Fruit fly (Drosophila melanogaster): ENCODE data around the gene vn.

DNA sequence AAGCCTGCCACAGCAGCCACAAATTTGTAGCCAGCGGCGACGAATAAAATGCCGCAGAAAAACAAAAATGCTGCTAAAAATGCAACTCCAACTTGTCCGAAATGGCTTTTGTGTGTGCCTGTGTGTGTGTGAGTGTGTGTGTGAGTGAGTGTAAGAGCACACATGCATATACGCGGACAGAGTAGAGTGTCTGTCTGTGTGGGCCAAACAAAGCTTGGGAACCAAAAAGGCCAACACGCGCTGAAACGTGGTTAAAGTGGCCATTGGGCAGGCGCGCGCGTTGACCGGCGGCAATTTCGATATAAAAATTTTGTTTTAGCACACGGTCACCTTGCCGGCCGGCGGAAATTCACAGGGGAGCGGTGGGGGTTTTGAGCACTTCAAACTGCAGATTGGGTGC, 10.0 kb downstream of the vn start:
- TF ChIP-seq Gug (GFP tag; IDR thresholded peaks at IDR 0.05), result no peak
- no peak for TF ChIP-seq CG4318 (GFP tag; optimal IDR thresholded peaks at IDR 0.05)
- TF ChIP-seq CG3919 (GFP tag; optimal IDR thresholded peaks at IDR 0.05), result no peak
- TF ChIP-seq CG9139 (GFP tag; optimal IDR thresholded peaks at IDR 0.05), result no peak
- no peak for TF ChIP-seq Sox15 (GFP tag; optimal IDR thresholded peaks at IDR 0.05)
- TF ChIP-seq Eip93F (GFP tag; optimal IDR thresholded peaks at IDR 0.05), result no peak
- TF ChIP-seq fd59A (GFP tag; optimal IDR thresholded peaks at IDR 0.05), result no peak
- TF ChIP-seq Sox102F (GFP tag; optimal IDR thresholded peaks at IDR 0.05), result no peak
- no peak for TF ChIP-seq CG6808 (GFP tag; optimal IDR thresholded peaks at IDR 0.05)

All from whole organism, prepupa.